Fruit fly (Drosophila melanogaster): ENCODE results near the gene Hsp27.

The Hsp27 gene

DNA sequence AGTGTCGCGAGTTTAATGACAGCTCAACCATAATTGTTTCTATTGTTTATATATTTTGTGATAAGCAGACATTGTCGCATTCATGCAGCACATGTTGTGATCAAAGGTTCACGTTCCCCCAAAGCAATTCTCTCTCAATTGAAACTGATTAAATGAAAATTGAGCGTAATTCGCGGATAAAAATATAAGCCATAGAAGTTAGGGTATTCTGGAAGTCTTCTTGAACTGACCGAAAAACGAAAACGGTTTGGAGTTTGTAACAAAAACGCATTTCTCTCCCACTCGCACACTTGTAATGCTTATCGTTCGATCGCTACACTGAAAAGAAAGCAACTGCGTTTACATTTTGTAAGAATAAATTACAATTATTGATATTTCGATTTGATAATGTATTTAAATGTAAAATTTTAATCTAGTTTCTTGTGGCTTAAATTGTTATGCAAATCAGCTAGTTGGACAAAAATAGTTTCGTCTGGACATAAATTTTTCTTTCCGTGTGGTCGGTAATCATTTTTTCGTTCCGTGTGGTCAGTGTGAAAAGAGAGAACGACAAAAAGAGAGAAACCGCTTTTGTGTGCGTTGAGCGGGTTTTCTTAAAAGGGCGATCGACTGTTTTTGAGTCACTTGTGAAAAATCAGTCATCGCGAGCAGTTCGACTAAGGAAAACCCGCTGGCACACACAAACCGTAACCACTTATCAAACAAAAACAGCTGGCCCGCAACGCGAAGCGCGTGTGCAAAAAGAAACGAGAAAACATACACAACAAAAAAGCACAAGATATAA, 39.0 kb downstream of the Hsp27 start, which contains the start of gene aay (continued):
- TF ChIP-seq pan (optimal IDR thresholded peaks at IDR 0.05) (no peak), pan (GFP tag; optimal IDR thresholded peaks at IDR 0.05 in 1 of 2, IDR thresholded peaks at IDR 0.05 in 1 of 2) (peak in 1 of 2 experiments; percentile 98), slp2 (GFP tag; optimal IDR thresholded peaks at IDR 0.05) (peak; percentile 98), klu (GFP tag; IDR thresholded peaks at IDR 0.05) (peak; percentile 97), odd (GFP tag; optimal IDR thresholded peaks at IDR 0.05) (peak; percentile 98), esg (GFP tag; conservative IDR thresholded peaks at IDR 0.05) (peak; percentile 98), Dll (GFP tag; IDR thresholded peaks at IDR 0.05; ENCODE audit: partially characterized antibody) (0 out of 4 replicates have a peak, but pooled peaks have one; percentile 18), nau (GFP tag; optimal IDR thresholded peaks at IDR 0.05) (peak; percentile 98), salm (tag; optimal IDR thresholded peaks at IDR 0.05) (peak; percentile 99), CG3726 (GFP tag; IDR thresholded peaks at IDR 0.05) (peak; percentile 98), lola (GFP tag; optimal IDR thresholded peaks at IDR 0.05) (peak in 1 of 3 experiments; percentile 99), jumu (GFP tag; optimal IDR thresholded peaks at IDR 0.05) (peak; percentile 96), CkIIα-i1 (GFP tag; IDR thresholded peaks at IDR 0.05) (peak; percentile 91), CG6683 (GFP tag; optimal IDR thresholded peaks at IDR 0.05) (peak; percentile 97), Sox102F (GFP tag; optimal IDR thresholded peaks at IDR 0.05) (peak; percentile 100), B-H1 (GFP tag; IDR thresholded peaks at IDR 0.05) (peak; percentile 97), CG6689 (GFP tag; IDR thresholded peaks at IDR 0.05) (peak; percentile 98), zen2 (GFP tag; IDR thresholded peaks at IDR 0.05; ENCODE audit: partially characterized antibody) (no peak), CG14860 (GFP tag; IDR thresholded peaks at IDR 0.05; ENCODE audit: partially characterized antibody) (no peak), twi (tag; optimal IDR thresholded peaks at IDR 0.05) (peak; percentile 96), CG3065 (GFP tag; optimal IDR thresholded peaks at IDR 0.05) (peak; percentile 98), CG18476 (GFP tag; optimal IDR thresholded peaks at IDR 0.05) (peak; percentile 99), GATAe (GFP tag; conservative IDR thresholded peaks at IDR 0.05) (peak; percentile 97), aop (GFP tag; IDR thresholded peaks at IDR 0.05) (peak; percentile 84), CG10321 (GFP tag; IDR thresholded peaks at IDR 0.05) (peak; percentile 86), lilli (GFP tag; optimal IDR thresholded peaks at IDR 0.05) (peak; percentile 99), pita (GFP tag; optimal IDR thresholded peaks at IDR 0.05) (no peak), CG31388 (GFP tag; optimal IDR thresholded peaks at IDR 0.05) (peak; percentile 96), ac (GFP tag; optimal IDR thresholded peaks at IDR 0.05) (peak; percentile 98), Sry-δ (GFP tag; optimal IDR thresholded peaks at IDR 0.05) (peak; percentile 66), tx (GFP tag; optimal IDR thresholded peaks at IDR 0.05) (peak; percentile 97), Dfd (GFP tag; optimal IDR thresholded peaks at IDR 0.05) (peak in 1 of 2 experiments; percentile 86), CG34376 (GFP tag; optimal IDR thresholded peaks at IDR 0.05) (peak; percentile 97), gsb (GFP tag; IDR thresholded peaks at IDR 0.05) (peak; percentile 96), sim (GFP tag; IDR thresholded peaks at IDR 0.05) (peak; percentile 96), dpn (GFP tag; optimal IDR thresholded peaks at IDR 0.05) (peak; percentile 98 to 99), her (GFP tag; optimal IDR thresholded peaks at IDR 0.05) (peak; percentile 88), Asciz (GFP tag; optimal IDR thresholded peaks at IDR 0.05) (peak; percentile 99), h (optimal IDR thresholded peaks at IDR 0.05) (no peak), Abd-B (GFP tag; optimal IDR thresholded peaks at IDR 0.05) (peak; percentile 99), CG10979 (tag; optimal IDR thresholded peaks at IDR 0.05) (peak; percentile 99), croc (GFP tag; conservative IDR thresholded peaks at IDR 0.05) (peak; percentile 98), CG12236 (GFP tag; optimal IDR thresholded peaks at IDR 0.05) (peak; percentile 97), CG11504 (tag; optimal IDR thresholded peaks at IDR 0.05) (peak; percentile 98), E2f2 (GFP tag; IDR thresholded peaks at IDR 0.05) (peak; percentile 87), trh (GFP tag; optimal IDR thresholded peaks at IDR 0.05) (peak; percentile 97), CG16813 (GFP tag; IDR thresholded peaks at IDR 0.05; ENCODE audit: partially characterized antibody) (no peak), CG6854 (GFP tag; optimal IDR thresholded peaks at IDR 0.05) (peak; percentile 98), CG33557 (GFP tag; optimal IDR thresholded peaks at IDR 0.05) (peak; percentile 98)
